Fruit fly (Drosophila melanogaster): ENCODE data around the gene CG14625.

dm6 chrX:1249612-1250011 is 50.3 kb downstream of the CG14625 start:
- TF ChIP-seq CG3919 (GFP tag; optimal IDR thresholded peaks at IDR 0.05) (no peak), fkh (GFP tag; optimal IDR thresholded peaks at IDR 0.05) (no peak), CG15336 (GFP tag; IDR thresholded peaks at IDR 0.05) (no peak), CG8319 (GFP tag; optimal IDR thresholded peaks at IDR 0.05) (no peak), CG6854 (GFP tag; optimal IDR thresholded peaks at IDR 0.05) (no peak), Hr4 (GFP tag; optimal IDR thresholded peaks at IDR 0.05) (no peak), esn (GFP tag; optimal IDR thresholded peaks at IDR 0.05) (no peak), CG31627 (GFP tag; optimal IDR thresholded peaks at IDR 0.05) (no peak), dsx (GFP tag; optimal IDR thresholded peaks at IDR 0.05; ENCODE audit: poor library complexity, severe bottlenecking) (no peak), CG16779 (tag; optimal IDR thresholded peaks at IDR 0.05) (no peak), Blimp-1 (GFP tag; optimal IDR thresholded peaks at IDR 0.05) (no peak)

Data from whole organism, prepupa.